Worm (Caenorhabditis elegans) whole organism, young adult: ENCODE results near the gene Y54G2A.10.
"Not testable (repeated sequence)": the region's sequence is repeated elsewhere in the genome, so short reads cannot be mapped to it uniquely, and the experiment has no call there.

ENCODE experiments used
- B0336.3 ChIP-seq: fragments of 200-800 bp; sonication (Bioruptor generic); IDR thresholded peaks from 2 replicates; pipeline ENCODE4 v1.3.6; 2022; ENCODE audit warnings: missing genetic modification characterization, missing compliant biosample characterization
- D2030.7 ChIP-seq: fragments of 200-800 bp; sonication (Bioruptor generic); IDR thresholded peaks from 2 replicates; pipeline ENCODE4 v1.3.6; 2022; ENCODE audit warnings: missing genetic modification reagents, missing genetic modification characterization, missing compliant biosample characterization
- F33H1.4 ChIP-seq: fragments of 200-800 bp; sonication (Bioruptor generic); IDR thresholded peaks from 2 replicates; pipeline ENCODE4 v1.3.6; 2022; ENCODE audit warnings: missing genetic modification reagents, missing genetic modification characterization, missing compliant biosample characterization
- F37B4.10 ChIP-seq: fragments of 200-800 bp; sonication (Bioruptor generic); IDR thresholded peaks from 2 replicates; pipeline ENCODE4 v1.3.6; 2022; ENCODE audit warnings: missing genetic modification characterization, missing compliant biosample characterization
- F49E8.2 ChIP-seq: sonication (generic microtip); optimal IDR thresholded peaks from 3 replicates; lab custom pipeline; 2017; ENCODE audit warnings: missing genetic modification characterization, mild to moderate bottlenecking, missing compliant biosample characterization, antibody characterized with exemption, moderate library complexity; ENCODE audit not compliant: insufficient read depth
- T07F8.4 ChIP-seq: sonication (generic microtip); optimal IDR thresholded peaks from 2 replicates; lab custom pipeline; 2016; ENCODE audit warnings: mild to moderate bottlenecking, missing genetic modification characterization, moderate library complexity, missing compliant biosample characterization
- attf-5 ChIP-seq: fragments of 200-800 bp; sonication (Bioruptor generic); optimal IDR thresholded peaks from 2 replicates; lab custom pipeline; 2018; ENCODE audit warnings: mild to moderate bottlenecking, missing genetic modification characterization, missing compliant biosample characterization
- ccch-3 ChIP-seq: fragments of 200-800 bp; sonication (Bioruptor generic); optimal IDR thresholded peaks from 2 replicates; lab custom pipeline; 2018; ENCODE audit warnings: mild to moderate bottlenecking, missing genetic modification characterization, missing compliant biosample characterization
- cebp-1 ChIP-seq, 2 experiments: fragments of 200-800 bp in 1 of 2; sonication (Bioruptor generic) in 1 of 2; sonication (generic microtip) in 1 of 2; IDR thresholded peaks in 1 of 2; optimal IDR thresholded peaks in 1 of 2; 2 replicates each; pipeline versions ENCODE4 v1.3.6 to Lab custom; 2017 to 2022; ENCODE audit warnings: missing compliant biosample characterization in 2 of 2, missing genetic modification characterization in 2 of 2, mild to moderate bottlenecking in 1 of 2, missing genetic modification reagents in 1 of 2, moderate library complexity in 1 of 2
- cebp-2 ChIP-seq: fragments of 200-800 bp; sonication (Bioruptor generic); IDR thresholded peaks from 2 replicates; pipeline ENCODE4 v1.3.6; 2022; ENCODE audit warnings: missing genetic modification characterization, missing compliant biosample characterization
- ceh-91 ChIP-seq: fragments of 200-800 bp; sonication (Bioruptor generic); IDR thresholded peaks from 2 replicates; pipeline ENCODE4 v1.3.6; 2022; ENCODE audit warnings: missing genetic modification reagents, missing genetic modification characterization, missing compliant biosample characterization
- egl-18 ChIP-seq: fragments of 200-800 bp; sonication (Bioruptor generic); IDR thresholded peaks from 2 replicates; pipeline ENCODE4 v1.3.6; 2022; ENCODE audit warnings: missing genetic modification reagents, missing genetic modification characterization, missing compliant biosample characterization
- egl-44 ChIP-seq: fragments of 200-800 bp; sonication (Bioruptor generic); IDR thresholded peaks from 2 replicates; pipeline ENCODE4 v1.3.6; 2022; ENCODE audit warnings: missing genetic modification reagents, missing genetic modification characterization, missing compliant biosample characterization
- ets-4 ChIP-seq: fragments of 200-800 bp; sonication (Bioruptor generic); optimal IDR thresholded peaks from 2 replicates; lab custom pipeline; 2018; ENCODE audit warnings: mild to moderate bottlenecking, missing genetic modification characterization, missing compliant biosample characterization
- fkh-3 ChIP-seq: sonication (generic microtip); optimal IDR thresholded peaks from 2 replicates; lab custom pipeline; 2016; ENCODE audit warnings: mild to moderate bottlenecking, missing genetic modification characterization, missing compliant biosample characterization
- him-1 ChIP-seq: sonication (generic microtip); optimal IDR thresholded peaks from 2 replicates; lab custom pipeline; 2016; ENCODE audit warnings: missing genotype, missing genetic modification reagents, missing genetic modification characterization, missing compliant biosample characterization
- hrde-1 ChIP-seq: sonication (generic microtip); optimal IDR thresholded peaks from 2 replicates; lab custom pipeline; 2016; ENCODE audit warnings: missing genetic modification characterization, mild to moderate bottlenecking, missing compliant biosample characterization, moderate library complexity, missing genotype, missing genetic modification reagents, borderline replicate concordance
- lin-26 ChIP-seq: fragments of 200-800 bp; sonication (Bioruptor generic); IDR thresholded peaks from 2 replicates; pipeline ENCODE4 v1.3.6; 2022; ENCODE audit warnings: missing genetic modification reagents, missing genetic modification characterization, missing compliant biosample characterization
- lir-1 ChIP-seq: fragments of 200-800 bp; sonication (Bioruptor generic); conservative IDR thresholded peaks from 2 replicates; pipeline ENCODE4 v1.3.6; 2022; ENCODE audit warnings: missing genetic modification reagents, missing genetic modification characterization, missing compliant biosample characterization
- lsy-27 ChIP-seq: sonication (generic microtip); optimal IDR thresholded peaks from 2 replicates; lab custom pipeline; 2017; ENCODE audit warnings: missing genetic modification characterization, mild to moderate bottlenecking, missing compliant biosample characterization, antibody characterized with exemption, missing genotype, borderline replicate concordance; ENCODE audit not compliant: insufficient read depth
- madf-6 ChIP-seq: fragments of 200-800 bp; sonication (Bioruptor generic); IDR thresholded peaks from 2 replicates; pipeline ENCODE4 v1.3.6; 2022; ENCODE audit warnings: missing genetic modification reagents, missing genetic modification characterization, missing compliant biosample characterization
- mcd-1 ChIP-seq: fragments of 200-800 bp; sonication (Bioruptor generic); IDR thresholded peaks from 2 replicates; pipeline ENCODE4 v1.3.6; 2022; ENCODE audit warnings: missing genetic modification reagents, missing genetic modification characterization, missing compliant biosample characterization
- mel-28 ChIP-seq: sonication (generic microtip); optimal IDR thresholded peaks from 2 replicates; lab custom pipeline; 2016; ENCODE audit warnings: borderline replicate concordance, mild to moderate bottlenecking, missing genetic modification characterization, missing compliant biosample characterization
- nfya-1 ChIP-seq: sonication (generic microtip); optimal IDR thresholded peaks from 2 replicates; lab custom pipeline; 2017; ENCODE audit warnings: antibody characterized with exemption, missing compliant biosample characterization, missing genetic modification characterization, borderline replicate concordance; ENCODE audit not compliant: insufficient read depth
- nhr-27 ChIP-seq: fragments of 200-800 bp; sonication (Bioruptor generic); optimal IDR thresholded peaks from 2 replicates; lab custom pipeline; 2018; ENCODE audit warnings: mild to moderate bottlenecking, missing genetic modification characterization, moderate library complexity, missing compliant biosample characterization
- nhr-80 ChIP-seq: sonication (generic microtip); optimal IDR thresholded peaks from 2 replicates; lab custom pipeline; 2016; ENCODE audit warnings: missing genetic modification characterization, missing compliant biosample characterization
- nhr-90 ChIP-seq: sonication (generic microtip); optimal IDR thresholded peaks from 2 replicates; lab custom pipeline; 2016; ENCODE audit warnings: missing genotype, mild to moderate bottlenecking, missing genetic modification characterization, missing compliant biosample characterization
- pha-4 ChIP-seq: fragments of 150-350 bp; sonication (generic microtip); optimal IDR thresholded peaks from 2 replicates; lab custom pipeline; 2014; ENCODE audit warnings: missing biosample characterization, missing genetic modification reagents, missing genetic modification characterization
- rpc-1 ChIP-seq, 2 experiments: fragments of 150-350 bp in 1 of 2; sonication (generic microtip) in 1 of 2; optimal IDR thresholded peaks; 2 replicates each; lab custom pipeline; 2014 to 2018; ENCODE audit warnings: missing biosample characterization in 1 of 2, missing genetic modification characterization in 1 of 2, missing genetic modification reagents in 1 of 2, missing genotype in 1 of 2
- sdz-38 ChIP-seq: sonication (generic microtip); optimal IDR thresholded peaks from 2 replicates; lab custom pipeline; 2016; ENCODE audit warnings: missing genotype, missing genetic modification characterization, missing compliant biosample characterization
- sea-2 ChIP-seq: fragments of 200-800 bp; sonication (Bioruptor generic); IDR thresholded peaks from 2 replicates; pipeline ENCODE4 v1.3.6; 2022; ENCODE audit warnings: missing genetic modification characterization, missing compliant biosample characterization
- snpc-1.3 ChIP-seq: sonication (generic microtip); optimal IDR thresholded peaks from 2 replicates; lab custom pipeline; 2017; ENCODE audit warnings: missing genetic modification characterization, mild to moderate bottlenecking, missing compliant biosample characterization, antibody characterized with exemption, moderate library complexity, missing genotype, missing genetic modification reagents; ENCODE audit not compliant: insufficient read depth
- sptf-2 ChIP-seq: fragments of 200-800 bp; sonication (Bioruptor generic); optimal IDR thresholded peaks from 2 replicates; lab custom pipeline; 2018; ENCODE audit warnings: mild to moderate bottlenecking, missing genetic modification characterization, missing compliant biosample characterization
- tbp1 ChIP-seq: fragments of 200-800 bp; sonication (Bioruptor generic); optimal IDR thresholded peaks from 2 replicates; lab custom pipeline; 2018; ENCODE audit warnings: mild to moderate bottlenecking, missing genetic modification characterization, missing compliant biosample characterization
- unc-130 ChIP-seq: sonication (generic microtip); optimal IDR thresholded peaks from 2 replicates; lab custom pipeline; 2016; ENCODE audit warnings: missing genetic modification reagents, missing genetic modification characterization, missing compliant biosample characterization
- xnd-1 ChIP-seq: sonication (generic microtip); optimal IDR thresholded peaks from 2 replicates; lab custom pipeline; 2016; ENCODE audit warnings: missing genotype, missing genetic modification reagents, missing genetic modification characterization, missing compliant biosample characterization
- zim-3 ChIP-seq: sonication (generic microtip); optimal IDR thresholded peaks from 2 replicates; lab custom pipeline; 2017; ENCODE audit warnings: mild to moderate bottlenecking, missing genetic modification characterization, moderate library complexity, missing compliant biosample characterization
- ztf-22 ChIP-seq: fragments of 200-800 bp; sonication (Bioruptor generic); optimal IDR thresholded peaks from 2 replicates; lab custom pipeline; 2018; ENCODE audit warnings: mild to moderate bottlenecking, missing genetic modification characterization, moderate library complexity, missing compliant biosample characterization
- ztf-25 ChIP-seq: fragments of 200-800 bp; sonication (Bioruptor generic); IDR thresholded peaks from 2 replicates; pipeline ENCODE4 v1.3.6; 2022; ENCODE audit warnings: missing genetic modification reagents, missing genetic modification characterization, missing compliant biosample characterization
- ztf-3 ChIP-seq: fragments of 200-800 bp; sonication (Bioruptor generic); optimal IDR thresholded peaks from 2 replicates; lab custom pipeline; 2018; ENCODE audit warnings: mild to moderate bottlenecking, missing genetic modification characterization, missing compliant biosample characterization
- ztf-6 ChIP-seq: fragments of 200-800 bp; sonication (Bioruptor generic); IDR thresholded peaks from 2 replicates; pipeline ENCODE4 v1.3.6; 2022; ENCODE audit warnings: missing genetic modification reagents, missing genetic modification characterization, missing compliant biosample characterization

Gene Y54G2A.10

ce11 chrIV:2788389-2788788 lies 11.1 kb upstream of the Y54G2A.10 start, which contains the start of gene atln-1:
Gene atln-1, plus strand, starts transcription at chrIV:2788689.
- TF ChIP-seq sptf-2; sdz-38 (tag; lab: Kevin White, UChicago); zim-3: not testable (repeated sequence)

DNA sequence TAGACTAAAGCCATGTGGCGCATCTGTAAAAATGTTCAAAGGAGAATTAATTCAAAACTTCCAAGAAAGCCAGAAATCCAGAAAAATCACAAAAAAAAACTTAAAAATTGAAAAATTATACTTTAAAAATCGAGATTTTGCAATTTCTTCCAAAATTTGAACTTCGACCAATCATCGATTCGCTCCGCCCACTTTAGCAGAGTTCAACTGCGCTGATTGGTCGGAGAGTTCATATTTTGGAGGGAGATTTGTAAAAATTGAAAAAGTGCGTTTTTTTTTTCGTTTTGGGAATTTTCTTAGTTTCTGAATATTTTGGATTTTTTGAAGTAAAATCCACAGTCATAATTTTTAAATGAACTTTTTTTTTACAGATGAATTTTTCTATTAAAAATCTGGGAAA lies 5.5 kb upstream of the Y54G2A.10 start:
- TF ChIP-seq pha-4, result no peak
- TF ChIP-seq egl-44 (GFP tag; lab: Robert Waterston, UW), result no peak
- TF ChIP-seq ztf-3 (GFP tag; lab: Kevin White, UChicago), result no peak
- no peak for TF ChIP-seq ets-4 (GFP tag; lab: Kevin White, UChicago)
- TF ChIP-seq lir-1 (GFP tag; lab: Robert Waterston, UW), result no peak
- no peak for TF ChIP-seq egl-18 (GFP tag; lab: Robert Waterston, UW)
- TF ChIP-seq B0336.3 (GFP tag; lab: Robert Waterston, UW), result no peak
- TF ChIP-seq hrde-1, result no peak
- no peak for TF ChIP-seq F33H1.4 (GFP tag; lab: Robert Waterston, UW)
- no peak for TF ChIP-seq sptf-2
- TF ChIP-seq xnd-1, result no peak
- TF ChIP-seq mel-28 (tag; lab: Kevin White, UChicago), result no peak
- TF ChIP-seq unc-130 (GFP tag; lab: Kevin White, UChicago), result no peak
- TF ChIP-seq tbp1, result no peak
- no peak for TF ChIP-seq D2030.7
- TF ChIP-seq cebp-2 (GFP tag; lab: Robert Waterston, UW), result no peak
- no peak for TF ChIP-seq ztf-6 (GFP tag; lab: Robert Waterston, UW)
- TF ChIP-seq, all 124 proteins: peak for 0

DNA sequence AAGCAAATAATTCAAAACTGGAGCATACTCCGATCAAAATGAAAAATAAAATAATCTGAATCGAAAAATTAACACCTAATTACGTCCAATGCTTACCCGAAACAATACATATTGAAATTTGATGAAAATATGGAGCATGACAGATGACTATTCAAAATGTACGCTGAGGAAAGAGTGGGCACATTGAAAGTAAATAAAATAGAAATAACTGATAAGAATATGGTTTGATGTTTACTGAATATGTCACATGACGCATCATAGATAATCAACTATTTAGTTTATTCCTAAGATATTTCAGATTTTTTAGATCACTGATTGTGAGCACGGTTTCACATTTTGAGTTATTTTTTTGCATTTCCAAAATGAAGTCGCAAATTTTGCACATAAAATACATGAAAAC lies 1.1 kb upstream of the Y54G2A.10 start, which contains the start of gene Y54G2A.52:
Gene Y54G2A.52 (minus strand): TSS at position 348 of the 400 bp plus-strand sequence.
- peak; percentile 63 for TF ChIP-seq nhr-80
- TF ChIP-seq ztf-22 (GFP tag; lab: Kevin White, UChicago), result no peak

DNA sequence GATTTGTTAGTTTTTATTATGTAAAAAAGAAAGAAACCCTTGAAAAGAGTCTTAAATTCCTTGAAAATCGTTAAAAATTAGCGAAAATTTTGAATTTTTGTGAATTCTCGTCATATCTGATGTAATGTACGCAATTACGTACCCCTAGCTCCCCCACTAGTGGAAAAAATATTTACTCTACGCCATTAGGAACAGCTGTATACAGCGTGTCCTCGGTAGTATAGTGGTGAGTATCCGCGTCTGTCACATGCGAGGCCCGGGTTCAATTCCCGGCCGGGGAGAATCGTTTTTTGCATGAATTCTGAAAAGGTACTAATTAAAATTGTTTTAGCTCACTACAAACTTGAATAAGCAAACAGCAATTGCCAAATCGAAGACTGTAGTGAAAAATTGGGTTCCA lies 401 bp downstream of the Y54G2A.10 start:
- TF ChIP-seq ztf-25 (GFP tag; lab: Robert Waterston, UW) (0 out of 2 replicates have a peak, but pooled peaks have one; percentile 19), rpc-1 (optimal IDR thresholded peaks at IDR 0.05; lab: Kevin White, UChicago) (peak; percentile 22), rpc-1 (tag; optimal IDR thresholded peaks at IDR 0.05; lab: Kevin White, UChicago) (peak; percentile 60), tbp1 (peak; percentile 79), hrde-1 (no peak)

DNA sequence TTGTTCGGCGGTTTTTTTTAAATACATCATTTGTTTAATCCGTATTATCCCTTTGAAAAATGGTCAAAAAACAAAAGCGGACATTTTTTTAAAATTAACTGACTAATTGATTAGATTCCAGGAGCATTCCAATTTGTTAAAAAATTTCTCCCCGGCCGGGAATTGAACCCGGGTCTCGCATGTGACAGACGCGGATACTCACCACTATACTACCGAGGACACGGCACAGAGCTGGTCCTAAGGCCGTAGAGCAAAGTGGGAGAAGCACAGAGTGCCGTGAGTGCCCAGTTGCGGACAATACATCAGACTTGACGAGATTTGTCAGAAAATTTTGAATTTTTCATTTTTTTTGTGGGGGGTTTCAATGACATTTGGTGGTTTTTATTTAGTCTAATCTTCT lies 1.5 kb downstream of the Y54G2A.10 start:
- peak; percentile 46 for TF ChIP-seq him-1 (tag; lab: Kevin White, UChicago)
- peak; percentile 49; the same call in 1 of the 2 replicates for TF ChIP-seq mcd-1 (GFP tag; lab: Robert Waterston, UW)
- peak; percentile 68 for TF ChIP-seq F49E8.2 (tag; lab: Kevin White, UChicago)
- TF ChIP-seq ceh-91 (GFP tag; lab: Robert Waterston, UW), result no peak
- TF ChIP-seq ccch-3 (GFP tag; lab: Kevin White, UChicago), result no peak
- peak; percentile 62 for TF ChIP-seq snpc-1.3 (tag; lab: Kevin White, UChicago)
- peak; percentile 1 for TF ChIP-seq T07F8.4
- TF ChIP-seq attf-5 (GFP tag; lab: Kevin White, UChicago), result peak; percentile 11
- TF ChIP-seq nhr-27, result no peak
- TF ChIP-seq sea-2 (GFP tag; lab: Robert Waterston, UW), result no peak
- TF ChIP-seq cebp-1 (GFP tag; IDR thresholded peaks at IDR 0.05; lab: Robert Waterston, UW), result no peak
- peak; percentile 43 for TF ChIP-seq cebp-1 (tag; optimal IDR thresholded peaks at IDR 0.05; lab: Kevin White, UChicago)
- no peak for TF ChIP-seq nfya-1
- TF ChIP-seq lin-26 (GFP tag; lab: Robert Waterston, UW), result peak; percentile 83
- no peak for TF ChIP-seq F37B4.10 (GFP tag; lab: Robert Waterston, UW)
- TF ChIP-seq fkh-3 (tag; lab: Kevin White, UChicago), result no peak
- peak; percentile 71 for TF ChIP-seq nhr-90 (tag; lab: Kevin White, UChicago)
- TF ChIP-seq lsy-27 (tag; lab: Kevin White, UChicago), result no peak
- TF ChIP-seq madf-6 (GFP tag; lab: Robert Waterston, UW), result peak; percentile 63
- TF ChIP-seq cebp-2 (GFP tag; lab: Robert Waterston, UW), result 0 out of 2 replicates have a peak, but pooled peaks have one; percentile 49
- no peak for TF ChIP-seq lir-1 (GFP tag; lab: Robert Waterston, UW)
